Fruit fly (Drosophila melanogaster) whole organism, embryonic: ENCODE data around the gene papi.

Experiments used
- B-H1 ChIP-seq: fragments of 200-800 bp; sonication (Bioruptor generic); IDR thresholded peaks from 3 replicates; pipeline ENCODE4 v1.3.6; 2022; ENCODE audit warnings: missing biosample characterization, missing genetic modification characterization
- Bgb ChIP-seq: fragments of 200-800 bp; sonication (Bioruptor generic); IDR thresholded peaks from 2 replicates; pipeline ENCODE4 v1.3.6; 2022; ENCODE audit warnings: missing biosample characterization, missing genetic modification characterization; ENCODE audit not compliant: partially characterized antibody
- CG10274 ChIP-seq: fragments of 200-800 bp; sonication (Bioruptor generic); optimal IDR thresholded peaks from 3 replicates; lab custom pipeline; 2017; ENCODE audit warnings: missing biosample characterization, mild to moderate bottlenecking, missing genetic modification characterization
- CG10321 ChIP-seq: fragments of 200-800 bp; sonication (Bioruptor generic); IDR thresholded peaks from 2 replicates; pipeline ENCODE4 v1.3.6; 2022; ENCODE audit warnings: missing biosample characterization, missing genetic modification characterization
- CG11085 ChIP-seq: fragments of 200-800 bp; sonication (Bioruptor generic); IDR thresholded peaks from 2 replicates; pipeline ENCODE4 v1.3.6; 2022; ENCODE audit warnings: missing biosample characterization, missing genetic modification characterization
- CG11247 ChIP-seq: fragments of 200-800 bp; sonication (Bioruptor generic); IDR thresholded peaks from 2 replicates; pipeline ENCODE4 v1.3.6; 2022; ENCODE audit warnings: missing biosample characterization, missing genetic modification characterization
- CG11695 ChIP-seq: fragments of 200-800 bp; sonication (Bioruptor generic); IDR thresholded peaks from 3 replicates; pipeline ENCODE4 v1.3.6; 2022; ENCODE audit warnings: missing biosample characterization, missing genetic modification characterization
- CG12744 ChIP-seq: fragments of 200-800 bp; sonication (Bioruptor generic); optimal IDR thresholded peaks from 2 replicates; lab custom pipeline; 2016; ENCODE audit warnings: missing biosample characterization, missing genetic modification characterization
- CG12769 ChIP-seq: fragments of 200-800 bp; sonication (Bioruptor generic); optimal IDR thresholded peaks from 2 replicates; lab custom pipeline; 2019; ENCODE audit warnings: missing biosample characterization, mild to moderate bottlenecking, missing genetic modification characterization, moderate library complexity
- CG15269 ChIP-seq: fragments of 200-800 bp; sonication (Bioruptor generic); optimal IDR thresholded peaks from 2 replicates; lab custom pipeline; 2018; ENCODE audit warnings: missing biosample characterization, mild to moderate bottlenecking, missing genetic modification characterization, moderate library complexity
- CG17829 ChIP-seq: fragments of 200-800 bp; optimal IDR thresholded peaks from 2 replicates; lab custom pipeline; 2019; ENCODE audit warnings: missing biosample characterization, mild to moderate bottlenecking, missing genetic modification characterization, moderate library complexity
- CG1792 ChIP-seq: fragments of 200-800 bp; sonication (Bioruptor generic); optimal IDR thresholded peaks from 2 replicates; lab custom pipeline; 2016; ENCODE audit warnings: missing biosample characterization, missing genetic modification characterization
- CG18476 ChIP-seq: fragments of 200-800 bp; sonication (Bioruptor generic); optimal IDR thresholded peaks from 2 replicates; lab custom pipeline; 2016; ENCODE audit warnings: missing biosample characterization, mild to moderate bottlenecking, missing genetic modification characterization
- CG3163 ChIP-seq: fragments of 200-800 bp; sonication (Bioruptor generic); optimal IDR thresholded peaks from 3 replicates; lab custom pipeline; 2016; ENCODE audit warnings: missing biosample characterization, missing genetic modification characterization
- CG34224 ChIP-seq: fragments of 200-800 bp; sonication (Bioruptor generic); IDR thresholded peaks from 3 replicates; pipeline ENCODE4 v1.3.6; 2022; ENCODE audit warnings: missing biosample characterization, missing genetic modification characterization; ENCODE audit not compliant: partially characterized antibody
- CG34376 ChIP-seq: fragments of 200-800 bp; sonication (Bioruptor generic); optimal IDR thresholded peaks from 2 replicates; lab custom pipeline; 2018; ENCODE audit warnings: missing biosample characterization, mild to moderate bottlenecking, missing genetic modification characterization
- CG4328 ChIP-seq: fragments of 200-800 bp; sonication (Bioruptor generic); optimal IDR thresholded peaks from 3 replicates; lab custom pipeline; 2017; ENCODE audit warnings: missing biosample characterization, missing genetic modification reagents, missing genetic modification characterization
- CG4707 ChIP-seq: fragments of 200-800 bp; sonication (Bioruptor generic); optimal IDR thresholded peaks from 2 replicates; lab custom pipeline; 2018; ENCODE audit warnings: missing biosample characterization, mild to moderate bottlenecking, missing genetic modification characterization, moderate library complexity
- CG6254 ChIP-seq: fragments of 200-800 bp; sonication (Bioruptor generic); optimal IDR thresholded peaks from 3 replicates; lab custom pipeline; 2017; ENCODE audit warnings: mild to moderate bottlenecking, missing biosample characterization, missing genetic modification reagents, missing genetic modification characterization
- CG6854 ChIP-seq: fragments of 200-800 bp; sonication (Bioruptor generic); optimal IDR thresholded peaks from 3 replicates; lab custom pipeline; 2017; ENCODE audit warnings: missing biosample characterization, mild to moderate bottlenecking, missing genetic modification characterization
- CG7745 ChIP-seq: fragments of 200-800 bp; sonication (Bioruptor generic); optimal IDR thresholded peaks from 2 replicates; lab custom pipeline; 2018; ENCODE audit warnings: missing biosample characterization, mild to moderate bottlenecking, missing genetic modification characterization, moderate library complexity
- CG7987 ChIP-seq: fragments of 200-800 bp; sonication (Bioruptor generic); optimal IDR thresholded peaks from 2 replicates; lab custom pipeline; 2018; ENCODE audit warnings: missing biosample characterization, mild to moderate bottlenecking, missing genetic modification characterization, moderate library complexity
- CG8359 ChIP-seq: fragments of 200-800 bp; sonication (Bioruptor generic); optimal IDR thresholded peaks from 2 replicates; lab custom pipeline; 2017; ENCODE audit warnings: missing biosample characterization, mild to moderate bottlenecking, missing genetic modification characterization, borderline replicate concordance
- CG9797 ChIP-seq: fragments of 200-800 bp; sonication (Bioruptor generic); optimal IDR thresholded peaks from 3 replicates; lab custom pipeline; 2018; ENCODE audit warnings: missing biosample characterization, mild to moderate bottlenecking, missing genetic modification characterization
- Chrac-16 ChIP-seq: fragments of 200-800 bp; sonication (Bioruptor generic); optimal IDR thresholded peaks from 3 replicates; lab custom pipeline; 2016; ENCODE audit warnings: missing biosample characterization, missing genetic modification characterization
- D19B ChIP-seq: fragments of 200-800 bp; sonication (Bioruptor generic); optimal IDR thresholded peaks from 2 replicates; lab custom pipeline; 2017; ENCODE audit warnings: missing biosample characterization, mild to moderate bottlenecking, missing genetic modification characterization
- Fer1 ChIP-seq: fragments of 200-800 bp; sonication (Bioruptor generic); optimal IDR thresholded peaks from 2 replicates; lab custom pipeline; 2017; ENCODE audit warnings: missing biosample characterization, mild to moderate bottlenecking, missing genetic modification characterization
- GATAe ChIP-seq: fragments of 200-800 bp; sonication (Bioruptor generic); conservative IDR thresholded peaks from 2 replicates; pipeline ENCODE4 v1.3.6; 2022; ENCODE audit warnings: missing biosample characterization, missing genetic modification characterization
- Hey ChIP-seq: fragments of 200-800 bp; sonication (Bioruptor generic); optimal IDR thresholded peaks from 3 replicates; lab custom pipeline; 2018; ENCODE audit warnings: missing biosample characterization, mild to moderate bottlenecking, missing genetic modification characterization
- Jarid2 ChIP-seq: fragments of 200-800 bp; sonication (Bioruptor generic); optimal IDR thresholded peaks from 3 replicates; lab custom pipeline; 2017; ENCODE audit warnings: mild to moderate bottlenecking, missing biosample characterization, missing genetic modification reagents, missing genetic modification characterization
- NFAT ChIP-seq: fragments of 200-800 bp; sonication (Bioruptor generic); IDR thresholded peaks from 2 replicates; pipeline ENCODE4 v1.3.6; 2022; ENCODE audit warnings: missing biosample characterization, missing genetic modification characterization
- Nf-YA ChIP-seq: fragments of 200-800 bp; sonication (Bioruptor generic); IDR thresholded peaks from 2 replicates; pipeline ENCODE4 v1.3.6; 2022; ENCODE audit warnings: missing biosample characterization, missing genetic modification characterization
- TFAM ChIP-seq: fragments of 200-800 bp; sonication (Bioruptor generic); optimal IDR thresholded peaks from 2 replicates; lab custom pipeline; 2017; ENCODE audit warnings: missing biosample characterization, missing genetic modification characterization, inconsistent platforms
- Vsx1 ChIP-seq: fragments of 200-800 bp; sonication (Bioruptor generic); optimal IDR thresholded peaks from 2 replicates; lab custom pipeline; 2017; ENCODE audit warnings: missing biosample characterization, mild to moderate bottlenecking, missing genetic modification characterization, missing genetic modification reagents
- YL-1 ChIP-seq: fragments of 200-800 bp; sonication (Bioruptor generic); optimal IDR thresholded peaks from 3 replicates; lab custom pipeline; 2017; ENCODE audit warnings: missing biosample characterization, mild to moderate bottlenecking, missing genetic modification characterization
- al ChIP-seq: fragments of 200-800 bp; sonication (Bioruptor generic); IDR thresholded peaks from 2 replicates; pipeline ENCODE4 v1.3.6; 2022; ENCODE audit warnings: missing biosample characterization, missing genetic modification characterization
- bbx ChIP-seq: fragments of 200-800 bp; sonication (Bioruptor generic); IDR thresholded peaks from 2 replicates; pipeline ENCODE4 v1.3.6; 2022; ENCODE audit warnings: missing biosample characterization, missing genetic modification characterization; ENCODE audit not compliant: partially characterized antibody
- bowl ChIP-seq: fragments of 200-800 bp; sonication (Bioruptor generic); IDR thresholded peaks from 2 replicates; pipeline ENCODE4 v1.3.6; 2022; ENCODE audit warnings: missing biosample characterization, missing genetic modification characterization
- disco-r ChIP-seq: fragments of 200-800 bp; sonication (Bioruptor generic); optimal IDR thresholded peaks from 2 replicates; lab custom pipeline; 2016; ENCODE audit warnings: missing biosample characterization, missing genetic modification characterization
- fd102C ChIP-seq: fragments of 200-800 bp; sonication (Bioruptor generic); optimal IDR thresholded peaks from 2 replicates; lab custom pipeline; 2018; ENCODE audit warnings: missing biosample characterization, mild to moderate bottlenecking, missing genetic modification characterization, moderate library complexity
- gfzf ChIP-seq: fragments of 200-800 bp; sonication (Bioruptor generic); optimal IDR thresholded peaks from 2 replicates; lab custom pipeline; 2016; ENCODE audit warnings: missing biosample characterization, mild to moderate bottlenecking, missing genetic modification characterization, moderate library complexity
- ham ChIP-seq: fragments of 200-800 bp; sonication (Bioruptor generic); IDR thresholded peaks from 2 replicates; pipeline ENCODE4 v1.3.6; 2022; ENCODE audit warnings: missing biosample characterization, missing genetic modification characterization
- hkb ChIP-seq, 2 experiments: fragments of 200-800 bp in 1 of 2; fragments of >200 bp in 1 of 2; sonication (Bioruptor generic) in 1 of 2; IDR thresholded peaks in 1 of 2; optimal IDR thresholded peaks in 1 of 2; 2 replicates each; pipeline versions ENCODE4 v1.3.6 to Lab custom; 2017 to 2022; ENCODE audit warnings: missing biosample characterization in 1 of 2, missing genetic modification characterization in 1 of 2
- hth ChIP-seq: fragments of >200 bp; optimal IDR thresholded peaks from 2 replicates; lab custom pipeline; 2017; ENCODE audit warnings: inconsistent platforms
- insv ChIP-seq, 2 experiments: fragments of 200-800 bp; sonication (Bioruptor generic); optimal IDR thresholded peaks; 3 replicates each; lab custom pipeline; 2016 to 2018; ENCODE audit warnings: missing biosample characterization in 2 of 2, missing genetic modification characterization in 2 of 2
- maf-S ChIP-seq: fragments of 200-800 bp; sonication (Bioruptor generic); optimal IDR thresholded peaks from 2 replicates; lab custom pipeline; 2016; ENCODE audit warnings: missing biosample characterization, missing genetic modification characterization
- sisA ChIP-seq: fragments of 200-800 bp; sonication (Bioruptor generic); IDR thresholded peaks from 2 replicates; pipeline ENCODE4 v1.3.6; 2022; ENCODE audit warnings: missing biosample characterization, missing genetic modification characterization
- sr ChIP-seq: fragments of 200-800 bp; sonication (Bioruptor generic); IDR thresholded peaks from 3 replicates; pipeline ENCODE4 v1.3.6; 2022; ENCODE audit warnings: missing biosample characterization, missing genetic modification characterization
- ssp ChIP-seq: fragments of 200-800 bp; sonication (Bioruptor generic); IDR thresholded peaks from 2 replicates; pipeline ENCODE4 v1.3.6; 2022; ENCODE audit warnings: missing biosample characterization, missing genetic modification characterization
- sug ChIP-seq: fragments of 200-800 bp; optimal IDR thresholded peaks from 2 replicates; lab custom pipeline; 2019; ENCODE audit warnings: missing biosample characterization, mild to moderate bottlenecking, missing genetic modification characterization, moderate library complexity
- yki ChIP-seq: fragments of >200 bp; optimal IDR thresholded peaks from 3 replicates; lab custom pipeline; 2018

The papi gene

DNA sequence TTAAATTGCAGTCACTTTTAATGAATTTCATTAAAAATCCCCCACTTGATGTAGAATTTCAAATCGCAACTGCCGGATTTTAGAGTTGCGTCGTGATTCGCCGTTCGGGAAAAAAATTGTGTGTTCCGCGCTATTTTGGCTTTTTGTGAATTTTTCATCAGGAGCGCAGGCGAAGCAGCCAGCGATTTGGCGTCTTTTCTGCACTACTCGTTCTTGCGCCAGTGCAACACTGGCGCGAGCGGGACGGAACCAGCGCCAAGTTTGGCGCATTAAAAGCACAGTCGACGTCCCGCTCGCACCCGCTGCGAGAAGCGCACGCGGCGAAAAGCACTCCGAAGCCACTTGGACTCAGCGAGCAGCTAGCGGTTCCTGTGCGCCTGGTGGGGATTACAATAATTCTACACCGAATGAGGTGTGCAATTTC, 27.2 kb upstream of the papi start (continued):
- TF ChIP-seq insv (GFP tag; optimal IDR thresholded peaks at IDR 0.05; lab: Kevin White, UChicago) (no peak), ham (GFP tag; lab: Robert Waterston, UW) (no peak), CG34376 (peak; percentile 84), YL-1 (GFP tag; lab: Kevin White, UChicago) (peak; percentile 63), disco-r (GFP tag; lab: Kevin White, UChicago) (peak; percentile 15), CG10321 (GFP tag; lab: Robert Waterston, UW) (no peak), D19B (GFP tag; lab: Kevin White, UChicago) (no peak), yki (no peak), CG9797 (GFP tag; lab: Kevin White, UChicago) (peak; percentile 17), CG12744 (GFP tag; lab: Kevin White, UChicago) (peak; percentile 46), gfzf (GFP tag; lab: Kevin White, UChicago) (peak; percentile 57), CG3163 (GFP tag; lab: Kevin White, UChicago) (peak; percentile 35), CG18476 (GFP tag; lab: Kevin White, UChicago) (no peak), TFAM (GFP tag; lab: Kevin White, UChicago) (no peak), ssp (no peak), CG34224 (GFP tag; lab: Robert Waterston, UW) (no peak), hkb (optimal IDR thresholded peaks at IDR 0.05; lab: Kevin White, UChicago) (peak; percentile 79), hkb (GFP tag; IDR thresholded peaks at IDR 0.05; lab: Robert Waterston, UW) (no peak), CG6254 (GFP tag; lab: Kevin White, UChicago) (peak; percentile 73), CG7745 (tag; lab: Kevin White, UChicago) (no peak), sisA (GFP tag; lab: Robert Waterston, UW) (no peak), CG11695 (GFP tag; lab: Robert Waterston, UW) (no peak), CG12769 (peak; percentile 79), CG7987 (GFP tag; lab: Kevin White, UChicago) (peak; percentile 70), CG11247 (no peak), Fer1 (GFP tag; lab: Kevin White, UChicago) (peak; percentile 75), al (GFP tag; lab: Robert Waterston, UW) (no peak), CG17829 (peak; percentile 33), CG6854 (peak; percentile 53), CG11085 (GFP tag; lab: Robert Waterston, UW) (no peak), Jarid2 (GFP tag; lab: Kevin White, UChicago) (peak; percentile 3), CG8359 (GFP tag; lab: Kevin White, UChicago) (peak; percentile 10), hth (lab: Kevin White, UChicago) (no peak), bbx (no peak), CG10274 (GFP tag; lab: Kevin White, UChicago) (no peak), GATAe (GFP tag; lab: Robert Waterston, UW) (no peak), Vsx1 (GFP tag; lab: Kevin White, UChicago) (peak; percentile 67), CG4707 (GFP tag; lab: Kevin White, UChicago) (no peak), bowl (no peak), CG15269 (tag; lab: Kevin White, UChicago) (peak; percentile 49), CG4328 (peak; percentile 9), NFAT (GFP tag; lab: Robert Waterston, UW) (no peak), Nf-YA (no peak), sug (tag; lab: Kevin White, UChicago) (peak; percentile 82), fd102C (no peak), sr (no peak), Chrac-16 (GFP tag; lab: Kevin White, UChicago) (no peak), CG1792 (GFP tag; lab: Kevin White, UChicago) (no peak), Hey (peak; percentile 70), Bgb (GFP tag; lab: Robert Waterston, UW) (no peak), maf-S (no peak), B-H1 (no peak)
